Fruit fly (Drosophila melanogaster) whole organism, prepupa: Measurements from ENCODE around the gene CG31915.

Experiments used
- Blimp-1 ChIP-seq: fragments of 200-800 bp; sonication (Bioruptor generic); optimal IDR thresholded peaks from 3 replicates; lab custom pipeline; 2017; ENCODE audit warnings: missing biosample characterization, missing genetic modification characterization, mild to moderate bottlenecking, moderate library complexity, missing genetic modification reagents
- CG10631 ChIP-seq: fragments of 200-800 bp; sonication (Bioruptor generic); optimal IDR thresholded peaks from 2 replicates; lab custom pipeline; 2016; ENCODE audit warnings: missing biosample characterization, missing genetic modification characterization
- CG10669 ChIP-seq: fragments of 200-800 bp; sonication (Bioruptor generic); optimal IDR thresholded peaks from 3 replicates; lab custom pipeline; 2018; ENCODE audit warnings: missing biosample characterization, mild to moderate bottlenecking, missing genetic modification characterization, moderate library complexity
- CG11294 ChIP-seq: fragments of 200-800 bp; sonication (Bioruptor generic); IDR thresholded peaks from 2 replicates; pipeline ENCODE4 v1.3.6; 2022; ENCODE audit warnings: missing biosample characterization, missing genetic modification characterization
- CG11762 ChIP-seq: fragments of 200-800 bp; sonication (Bioruptor generic); optimal IDR thresholded peaks from 3 replicates; lab custom pipeline; 2016; ENCODE audit warnings: missing biosample characterization, missing genetic modification characterization; ENCODE audit not compliant: insufficient read depth
- CG11902 ChIP-seq: fragments of 200-800 bp; sonication (Bioruptor generic); optimal IDR thresholded peaks from 3 replicates; lab custom pipeline; 2016; ENCODE audit warnings: missing biosample characterization, missing genetic modification characterization
- CG15336 ChIP-seq: fragments of 200-800 bp; sonication (Bioruptor generic); IDR thresholded peaks from 2 replicates; pipeline ENCODE4 v1.3.6; 2022; ENCODE audit warnings: missing biosample characterization, missing genetic modification characterization
- CG1621 ChIP-seq: fragments of 200-800 bp; sonication (Bioruptor generic); optimal IDR thresholded peaks from 3 replicates; lab custom pipeline; 2018; ENCODE audit warnings: missing biosample characterization, mild to moderate bottlenecking, missing genetic modification characterization
- CG16779 ChIP-seq: fragments of 200-800 bp; sonication (Bioruptor generic); optimal IDR thresholded peaks from 3 replicates; lab custom pipeline; 2017; ENCODE audit warnings: missing biosample characterization, mild to moderate bottlenecking, missing genetic modification characterization
- CG3032 ChIP-seq: fragments of 200-800 bp; optimal IDR thresholded peaks from 2 replicates; lab custom pipeline; 2019; ENCODE audit warnings: missing biosample characterization, mild to moderate bottlenecking, missing genetic modification characterization, moderate library complexity
- CG31627 ChIP-seq: fragments of 200-800 bp; sonication (Bioruptor generic); optimal IDR thresholded peaks from 3 replicates; lab custom pipeline; 2016; ENCODE audit warnings: missing biosample characterization, missing genetic modification characterization
- CG32006 ChIP-seq: fragments of 200-800 bp; sonication (Bioruptor generic); optimal IDR thresholded peaks from 3 replicates; lab custom pipeline; 2017; ENCODE audit warnings: missing biosample characterization, mild to moderate bottlenecking, missing genetic modification characterization
- CG34406 ChIP-seq: fragments of 200-800 bp; sonication (Bioruptor generic); optimal IDR thresholded peaks from 3 replicates; lab custom pipeline; 2016; ENCODE audit warnings: missing biosample characterization, missing genetic modification characterization
- CG4318 ChIP-seq: fragments of 200-800 bp; sonication (Bioruptor generic); optimal IDR thresholded peaks from 3 replicates; lab custom pipeline; 2017; ENCODE audit warnings: missing biosample characterization, mild to moderate bottlenecking, missing genetic modification characterization
- CG6163 ChIP-seq: fragments of 200-800 bp; sonication (Bioruptor generic); IDR thresholded peaks from 3 replicates; pipeline ENCODE4 v1.3.6; 2022; ENCODE audit warnings: missing biosample characterization, missing genetic modification characterization
- CG6276 ChIP-seq: fragments of 200-800 bp; sonication (Bioruptor generic); optimal IDR thresholded peaks from 2 replicates; lab custom pipeline; 2017; ENCODE audit warnings: missing biosample characterization, mild to moderate bottlenecking, missing genetic modification characterization
- CG6792 ChIP-seq: fragments of 200-800 bp; sonication (Bioruptor generic); optimal IDR thresholded peaks from 3 replicates; lab custom pipeline; 2016; ENCODE audit warnings: missing biosample characterization, missing genetic modification characterization
- CG6808 ChIP-seq: fragments of 200-800 bp; sonication (Bioruptor generic); optimal IDR thresholded peaks from 3 replicates; lab custom pipeline; 2017; ENCODE audit warnings: missing biosample characterization, missing genetic modification characterization, mild to moderate bottlenecking, moderate library complexity, missing genetic modification reagents
- CG6854 ChIP-seq: fragments of 200-800 bp; sonication (Bioruptor generic); optimal IDR thresholded peaks from 2 replicates; lab custom pipeline; 2017; ENCODE audit warnings: missing biosample characterization, mild to moderate bottlenecking, missing genetic modification characterization
- CG7368 ChIP-seq: fragments of 200-800 bp; sonication (Bioruptor generic); optimal IDR thresholded peaks from 3 replicates; lab custom pipeline; 2016; ENCODE audit warnings: missing biosample characterization, missing genetic modification characterization
- CG8319 ChIP-seq: fragments of 200-800 bp; sonication (Bioruptor generic); optimal IDR thresholded peaks from 3 replicates; lab custom pipeline; 2016; ENCODE audit warnings: missing biosample characterization, missing genetic modification characterization
- CG9139 ChIP-seq: fragments of 200-800 bp; sonication (Bioruptor generic); optimal IDR thresholded peaks from 3 replicates; lab custom pipeline; 2017; ENCODE audit warnings: missing biosample characterization, mild to moderate bottlenecking, missing genetic modification characterization
- Eip75B ChIP-seq: fragments of 200-800 bp; sonication (Bioruptor generic); optimal IDR thresholded peaks from 3 replicates; lab custom pipeline; 2016; ENCODE audit warnings: missing biosample characterization, missing genetic modification characterization
- Eip78C ChIP-seq: fragments of 200-800 bp; sonication (Bioruptor generic); peaks from one replicate; lab custom pipeline; 2016; ENCODE audit warnings: missing biosample characterization, missing genetic modification characterization
- Ets21C ChIP-seq: fragments of 200-800 bp; sonication (Bioruptor generic); optimal IDR thresholded peaks from 3 replicates; lab custom pipeline; 2016; ENCODE audit warnings: missing biosample characterization, missing genetic modification characterization
- Ets96B ChIP-seq: fragments of 200-800 bp; optimal IDR thresholded peaks from 2 replicates; lab custom pipeline; 2019; ENCODE audit warnings: missing biosample characterization, mild to moderate bottlenecking, missing genetic modification characterization, moderate library complexity
- Gug ChIP-seq: fragments of 200-800 bp; sonication (Bioruptor generic); IDR thresholded peaks from 2 replicates; pipeline ENCODE4 v1.3.6; 2022; ENCODE audit warnings: missing biosample characterization, missing genetic modification characterization
- Hr38 ChIP-seq: sonication (Bioruptor generic); optimal IDR thresholded peaks from 2 replicates; lab custom pipeline; 2016; ENCODE audit warnings: missing biosample characterization, missing genetic modification characterization
- Hr39 ChIP-seq: fragments of 200-800 bp; sonication (Bioruptor generic); optimal IDR thresholded peaks from 2 replicates; lab custom pipeline; 2016; ENCODE audit warnings: missing biosample characterization, missing genetic modification characterization
- Hr4 ChIP-seq: fragments of 200-800 bp; sonication (Bioruptor generic); optimal IDR thresholded peaks from 3 replicates; lab custom pipeline; 2016; ENCODE audit warnings: missing biosample characterization, missing genetic modification characterization
- Lpt ChIP-seq: fragments of 200-800 bp; sonication (Bioruptor generic); optimal IDR thresholded peaks from 3 replicates; lab custom pipeline; 2016; ENCODE audit warnings: missing biosample characterization, missing genetic modification characterization
- Smox ChIP-seq: fragments of 200-800 bp; sonication (Bioruptor generic); optimal IDR thresholded peaks from 3 replicates; lab custom pipeline; 2016; ENCODE audit warnings: missing biosample characterization, missing genetic modification characterization
- Sox102F ChIP-seq: fragments of 200-800 bp; sonication (Bioruptor generic); optimal IDR thresholded peaks from 2 replicates; lab custom pipeline; 2016; ENCODE audit warnings: missing biosample characterization, mild to moderate bottlenecking, missing genetic modification characterization
- Sox14 ChIP-seq: fragments of 200-800 bp; sonication (Bioruptor generic); optimal IDR thresholded peaks from 3 replicates; lab custom pipeline; 2016; ENCODE audit warnings: missing biosample characterization, missing genetic modification characterization
- Sox15 ChIP-seq: fragments of 200-800 bp; sonication (Bioruptor generic); optimal IDR thresholded peaks from 3 replicates; lab custom pipeline; 2016; ENCODE audit warnings: missing biosample characterization, missing genetic modification characterization
- achi ChIP-seq: fragments of 200-800 bp; sonication (Bioruptor generic); optimal IDR thresholded peaks from 3 replicates; lab custom pipeline; 2016; ENCODE audit warnings: missing biosample characterization, missing genetic modification characterization
- acj6 ChIP-seq: fragments of 200-800 bp; sonication (Bioruptor generic); optimal IDR thresholded peaks from 3 replicates; lab custom pipeline; 2016; ENCODE audit warnings: missing biosample characterization, missing genetic modification characterization
- cyc ChIP-seq: fragments of 200-800 bp; sonication (Bioruptor generic); optimal IDR thresholded peaks from 3 replicates; lab custom pipeline; 2016; ENCODE audit warnings: missing biosample characterization, missing genetic modification characterization
- dac ChIP-seq: fragments of 200-800 bp; sonication (Bioruptor generic); optimal IDR thresholded peaks from 2 replicates; lab custom pipeline; 2017; ENCODE audit warnings: missing biosample characterization, mild to moderate bottlenecking, missing genetic modification characterization
- dsx ChIP-seq: fragments of 200-800 bp; optimal IDR thresholded peaks from 3 replicates; lab custom pipeline; 2019; ENCODE audit warnings: missing biosample characterization, mild to moderate bottlenecking, missing genetic modification characterization, moderate library complexity; ENCODE audit not compliant: poor library complexity, severe bottlenecking
- eg ChIP-seq: fragments of 200-800 bp; sonication (Bioruptor generic); IDR thresholded peaks from 3 replicates; pipeline ENCODE4 v1.3.6; 2022; ENCODE audit warnings: missing biosample characterization, missing genetic modification characterization
- esn ChIP-seq: fragments of 200-800 bp; sonication (Bioruptor generic); optimal IDR thresholded peaks from 2 replicates; lab custom pipeline; 2016; ENCODE audit warnings: missing biosample characterization, mild to moderate bottlenecking, missing genetic modification characterization, moderate library complexity
- fd85E ChIP-seq: fragments of 200-800 bp; sonication (Bioruptor generic); optimal IDR thresholded peaks from 3 replicates; lab custom pipeline; 2016; ENCODE audit warnings: missing biosample characterization, missing genetic modification characterization
- lz ChIP-seq: fragments of 200-800 bp; sonication (Bioruptor generic); optimal IDR thresholded peaks from 3 replicates; lab custom pipeline; 2016; ENCODE audit warnings: missing biosample characterization, missing genetic modification characterization
- salr ChIP-seq, 2 experiments: fragments of 200-800 bp; sonication (Bioruptor generic); optimal IDR thresholded peaks; 3 replicates each; lab custom pipeline; 2016 to 2018; ENCODE audit warnings: missing biosample characterization in 2 of 2, missing genetic modification characterization in 2 of 2, mild to moderate bottlenecking in 1 of 2
- ss ChIP-seq, 2 experiments: fragments of 200-800 bp; sonication (Bioruptor generic); optimal IDR thresholded peaks; 2 replicates in 1 of 2; 3 replicates in 1 of 2; lab custom pipeline; 2017 to 2018; ENCODE audit warnings: mild to moderate bottlenecking in 2 of 2, missing biosample characterization in 2 of 2, missing genetic modification characterization in 2 of 2, moderate library complexity in 1 of 2
- svp ChIP-seq: fragments of 200-800 bp; sonication (Bioruptor generic); peaks from one replicate; lab custom pipeline; 2016; ENCODE audit warnings: missing biosample characterization, missing genetic modification characterization
- topi ChIP-seq: fragments of 200-800 bp; sonication (Bioruptor generic); optimal IDR thresholded peaks from 3 replicates; lab custom pipeline; 2016; ENCODE audit warnings: missing biosample characterization, missing genetic modification characterization
- vri ChIP-seq: fragments of 200-800 bp; sonication (Bioruptor generic); optimal IDR thresholded peaks from 3 replicates; lab custom pipeline; 2016; ENCODE audit warnings: missing biosample characterization, mild to moderate bottlenecking, missing genetic modification characterization

Gene CG31915

dm6 chr2L:5479971-5480370 lies 48.0 kb upstream of the CG31915 start (continued):
- TF ChIP-seq CG6854 (GFP tag; lab: Kevin White, UChicago) (no peak), CG34406 (peak; percentile 52), Lpt (no peak), Ets96B (tag; lab: Kevin White, UChicago) (peak; percentile 82), fd85E (GFP tag; lab: Kevin White, UChicago) (peak; percentile 6), ss (GFP tag; optimal IDR thresholded peaks at IDR 0.05; lab: Kevin White, UChicago) (peak; percentile 72 to 91), Smox (GFP tag; lab: Kevin White, UChicago) (peak; percentile 54), CG11902 (GFP tag; lab: Kevin White, UChicago) (peak; percentile 57), Sox102F (peak; percentile 63), Hr38 (no peak), CG6163 (GFP tag; lab: Robert Waterston, UW) (peak; percentile 74; the same call in 2 of the 3 replicates), eg (GFP tag; lab: Robert Waterston, UW) (no peak), CG3032 (tag; lab: Kevin White, UChicago) (peak; percentile 84), esn (GFP tag; lab: Kevin White, UChicago) (peak; percentile 76), CG11294 (GFP tag; lab: Robert Waterston, UW) (no peak), CG9139 (peak; percentile 77)

- TF ChIP-seq dac (GFP tag; lab: Kevin White, UChicago), result peak; percentile 9
- TF ChIP-seq Gug (GFP tag; lab: Robert Waterston, UW), result 0 out of 2 replicates have a peak, but pooled peaks have one; percentile 29
- TF ChIP-seq Eip78C, result peak; percentile 93
- peak; percentile 65 for TF ChIP-seq achi (GFP tag; lab: Kevin White, UChicago)
- peak; percentile 27 for TF ChIP-seq CG16779
- peak; percentile 51 for TF ChIP-seq CG3032 (tag; lab: Kevin White, UChicago)
- no peak for TF ChIP-seq Hr38
- TF ChIP-seq Ets21C (GFP tag; lab: Kevin White, UChicago), result peak; percentile 16
- peak; percentile 40 for TF ChIP-seq vri
- peak; percentile 46 for TF ChIP-seq Sox15
- TF ChIP-seq CG10631 (GFP tag; lab: Kevin White, UChicago), result peak; percentile 59
- TF ChIP-seq CG15336 (GFP tag; lab: Robert Waterston, UW), result peak; percentile 72
- TF ChIP-seq CG6163 (GFP tag; lab: Robert Waterston, UW), result peak; percentile 81
- TF ChIP-seq CG10669 (GFP tag; lab: Kevin White, UChicago), result peak; percentile 68
- TF ChIP-seq svp (GFP tag; lab: Kevin White, UChicago), result peak; percentile 88
- peak; percentile 70 for TF ChIP-seq acj6
- peak; percentile 63 for TF ChIP-seq CG6792 (GFP tag; lab: Kevin White, UChicago)
- TF ChIP-seq CG11762, result peak; percentile 71
- peak; percentile 62 for TF ChIP-seq CG8319
- peak; percentile 64 for TF ChIP-seq cyc (GFP tag; lab: Kevin White, UChicago)
- TF ChIP-seq lz (GFP tag; lab: Kevin White, UChicago), result peak; percentile 52
- TF ChIP-seq Sox14 (GFP tag; lab: Kevin White, UChicago), result peak; percentile 45
- TF ChIP-seq topi, result peak; percentile 78
- TF ChIP-seq dsx (GFP tag; lab: Kevin White, UChicago), result peak; percentile 67
- TF ChIP-seq Lpt, result peak; percentile 33
- peak; percentile 57 for TF ChIP-seq CG11902 (GFP tag; lab: Kevin White, UChicago)
- peak; percentile 70 for TF ChIP-seq Hr39
- TF ChIP-seq CG7368 (GFP tag; lab: Kevin White, UChicago), result peak; percentile 59
- TF ChIP-seq CG1621 (tag; lab: Kevin White, UChicago), result peak; percentile 37
- TF ChIP-seq CG6808 (GFP tag; lab: Kevin White, UChicago), result peak; percentile 49
- peak; percentile 67 for TF ChIP-seq Ets96B (tag; lab: Kevin White, UChicago)
- peak; percentile 68 for TF ChIP-seq CG34406
- no peak for TF ChIP-seq CG6276
- peak in 1 of 2 experiments; percentile 2 for TF ChIP-seq salr (GFP tag; optimal IDR thresholded peaks at IDR 0.05; lab: Kevin White, UChicago)
- no peak for TF ChIP-seq Blimp-1 (GFP tag; lab: Kevin White, UChicago)
- no peak for TF ChIP-seq fd85E (GFP tag; lab: Kevin White, UChicago)
- peak; percentile 70 for TF ChIP-seq Hr4 (GFP tag; lab: Kevin White, UChicago)
- TF ChIP-seq CG32006 (GFP tag; lab: Kevin White, UChicago), result peak; percentile 65
- TF ChIP-seq CG6854 (GFP tag; lab: Kevin White, UChicago), result no peak
- peak; percentile 72 for TF ChIP-seq Eip75B (GFP tag; lab: Kevin White, UChicago)
- TF ChIP-seq eg (GFP tag; lab: Robert Waterston, UW), result peak; percentile 63
- peak; percentile 66 for TF ChIP-seq CG31627 (GFP tag; lab: Kevin White, UChicago)
- TF ChIP-seq CG4318 (GFP tag; lab: Kevin White, UChicago), result peak; percentile 21
Observed at dm6 chr2L:5483093-5483492, 44.8 kb upstream of the CG31915 start.
